Worm (Caenorhabditis elegans): ENCODE measurements around the gene C17E7.12.

C17E7.12 gene

ce11 chrV:3922547-3922946, 30.7 kb upstream of the C17E7.12 start:
- no peak for TF ChIP-seq sea-2 (GFP tag; optimal IDR thresholded peaks at IDR 0.05)
- TF ChIP-seq nhr-25 (tag; optimal IDR thresholded peaks at IDR 0.05): no peak
- TF ChIP-seq elt-1 (tag; optimal IDR thresholded peaks at IDR 0.05): no peak
- TF ChIP-seq ceh-82 (tag; optimal IDR thresholded peaks at IDR 0.05): no peak
- no peak for TF ChIP-seq aly-2 (tag; optimal IDR thresholded peaks at IDR 0.05)

- TF ChIP-seq ceh-28 (tag; optimal IDR thresholded peaks at IDR 0.05) (no peak), nhr-28 (tag; optimal IDR thresholded peaks at IDR 0.05) (no peak), sea-2 (GFP tag; optimal IDR thresholded peaks at IDR 0.05) (no peak), ztf-4 (tag; optimal IDR thresholded peaks at IDR 0.05) (no peak), tbx-2 (tag; optimal IDR thresholded peaks at IDR 0.05) (no peak), skn-1 (tag; optimal IDR thresholded peaks at IDR 0.05) (no peak), R02D3.7 (tag; optimal IDR thresholded peaks at IDR 0.05) (no peak), daf-12 (tag; optimal IDR thresholded peaks at IDR 0.05) (no peak), lsy-12 (tag; optimal IDR thresholded peaks at IDR 0.05) (no peak), elt-1 (tag; optimal IDR thresholded peaks at IDR 0.05) (no peak), fos-1 (tag; optimal IDR thresholded peaks at IDR 0.05) (no peak), mdl-1 (tag; optimal IDR thresholded peaks at IDR 0.05) (no peak), pha-4 (tag; optimal IDR thresholded peaks at IDR 0.05) (no peak)
Observed at ce11 chrV:3921635-3922034, 29.8 kb upstream of the C17E7.12 start, which contains the start of gene srx-65. TSS of gene srx-65 (plus strand) at chrV:3921935.

- TF ChIP-seq zag-1 (tag; optimal IDR thresholded peaks at IDR 0.05) (no peak), aly-2 (tag; optimal IDR thresholded peaks at IDR 0.05) (no peak)
Observed at ce11 chrV:3919289-3919688, 27.5 kb upstream of the C17E7.12 start, which contains the start of gene srx-66. TSS of gene srx-66 (plus strand) at chrV:3919589.

- TF ChIP-seq nhr-77 (tag; optimal IDR thresholded peaks at IDR 0.05) (no peak), fos-1 (tag; optimal IDR thresholded peaks at IDR 0.05) (no peak), unc-39 (tag; optimal IDR thresholded peaks at IDR 0.05) (no peak), lsy-12 (tag; optimal IDR thresholded peaks at IDR 0.05) (no peak), ztf-11 (tag; optimal IDR thresholded peaks at IDR 0.05) (no peak), nhr-43 (tag; optimal IDR thresholded peaks at IDR 0.05; ENCODE audit: poor library complexity, severe bottlenecking) (no peak), fkh-10 (GFP tag; optimal IDR thresholded peaks at IDR 0.05) (no peak), pha-4 (tag; optimal IDR thresholded peaks at IDR 0.05) (no peak), nhr-237 (tag; optimal IDR thresholded peaks at IDR 0.05) (no peak), ztf-4 (tag; optimal IDR thresholded peaks at IDR 0.05) (no peak), nhr-67 (tag; optimal IDR thresholded peaks at IDR 0.05) (no peak), elt-3 (tag; optimal IDR thresholded peaks at IDR 0.05) (no peak), mml-1 (tag; optimal IDR thresholded peaks at IDR 0.05) (no peak), nhr-28 (tag; optimal IDR thresholded peaks at IDR 0.05) (no peak), nhr-76 (tag; optimal IDR thresholded peaks at IDR 0.05) (no peak), tbx-2 (tag; optimal IDR thresholded peaks at IDR 0.05) (no peak), skn-1 (tag; optimal IDR thresholded peaks at IDR 0.05) (no peak), ceh-16 (tag; optimal IDR thresholded peaks at IDR 0.05) (no peak), ama-1 (optimal IDR thresholded peaks at IDR 0.05) (no peak)
Observed at ce11 chrV:3916480-3916879, 24.7 kb upstream of the C17E7.12 start, which contains the start of gene srx-67. TSS of gene srx-67 (plus strand) at chrV:3916780.

DNA sequence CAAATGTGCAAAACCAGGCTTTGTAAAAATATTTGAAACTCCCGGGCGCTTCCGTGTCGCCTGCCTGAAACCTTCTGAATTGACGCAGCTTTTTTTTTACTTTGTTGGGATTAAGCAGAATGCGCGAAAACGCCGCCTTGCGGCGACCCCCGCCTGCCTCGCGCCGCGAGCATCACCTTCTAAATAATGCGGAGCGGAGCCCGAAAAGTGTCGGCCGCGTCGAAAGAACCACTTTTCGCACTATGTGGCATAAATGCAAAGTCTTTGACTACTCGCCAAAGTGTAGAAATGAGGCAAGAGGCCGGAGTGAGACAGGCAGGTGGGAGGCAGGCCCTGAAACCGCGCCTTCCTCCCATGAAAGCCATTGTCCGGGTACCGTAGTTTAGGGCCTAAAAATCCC, 21.3 kb upstream of the C17E7.12 start:
- no peak for TF ChIP-seq nhr-76 (tag; optimal IDR thresholded peaks at IDR 0.05)
- no peak for TF ChIP-seq ceh-9 (tag; optimal IDR thresholded peaks at IDR 0.05)
- no peak for TF ChIP-seq unc-62 (GFP tag; optimal IDR thresholded peaks at IDR 0.05)
- TF ChIP-seq ztf-4 (tag; optimal IDR thresholded peaks at IDR 0.05): no peak
- TF ChIP-seq nhr-77 (tag; optimal IDR thresholded peaks at IDR 0.05): no peak
- TF ChIP-seq ceh-16 (tag; optimal IDR thresholded peaks at IDR 0.05): no peak
- no peak for TF ChIP-seq ama-1 (optimal IDR thresholded peaks at IDR 0.05)
- no peak for TF ChIP-seq nhr-43 (tag; optimal IDR thresholded peaks at IDR 0.05; ENCODE audit: poor library complexity, severe bottlenecking)
- no peak for TF ChIP-seq nhr-28 (tag; optimal IDR thresholded peaks at IDR 0.05)
- no peak for TF ChIP-seq nfya-1 (tag; optimal IDR thresholded peaks at IDR 0.05; ENCODE audit: insufficient read depth)
- TF ChIP-seq R02D3.7 (tag; optimal IDR thresholded peaks at IDR 0.05): no peak
- TF ChIP-seq eor-1 (tag; optimal IDR thresholded peaks at IDR 0.05): no peak
- no peak for TF ChIP-seq ceh-82 (tag; optimal IDR thresholded peaks at IDR 0.05)
- no peak for TF ChIP-seq daf-12 (tag; optimal IDR thresholded peaks at IDR 0.05)
- TF ChIP-seq egl-5 (tag; optimal IDR thresholded peaks at IDR 0.05): no peak
- no peak for TF ChIP-seq nhr-25 (tag; optimal IDR thresholded peaks at IDR 0.05)

All from whole organism, L3 larva.